Fruit fly (Drosophila melanogaster): ENCODE measurements around the gene CG14739.

Gene CG14739

DNA sequence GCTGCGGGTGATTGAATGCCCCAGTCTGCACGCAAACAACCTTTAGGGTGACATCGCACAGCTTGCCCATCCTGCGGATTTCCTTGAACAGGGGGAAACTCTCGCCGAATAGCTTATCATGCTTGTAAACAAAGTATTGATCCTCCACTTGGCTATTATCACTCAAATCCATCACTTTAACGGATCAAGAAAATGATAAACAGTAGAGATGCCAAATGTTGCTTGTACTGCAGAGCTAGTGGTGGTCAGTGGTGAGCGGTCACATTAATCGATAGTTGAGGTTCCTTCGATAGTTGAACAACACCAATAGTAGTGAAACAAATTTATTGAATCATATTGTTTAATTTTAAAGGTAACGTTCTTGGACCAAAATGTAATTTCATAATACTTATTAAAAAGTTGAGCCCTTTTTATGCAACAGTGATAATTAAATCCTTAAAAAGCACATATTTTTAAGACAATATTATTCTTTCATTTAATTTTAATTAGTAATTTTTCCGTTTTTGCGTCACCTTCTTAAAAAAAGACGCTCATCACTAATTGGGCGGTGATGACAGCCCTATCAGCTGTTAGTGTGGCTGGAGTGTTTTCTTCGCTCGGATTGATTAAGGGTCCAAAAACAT lies 38.7 kb downstream of the CG14739 start, which contains the start of the genes KLHL18 and GCC185 (continued):
- TF ChIP-seq CG16815 (GFP tag; optimal IDR thresholded peaks at IDR 0.05), result peak; percentile 80
- TF ChIP-seq CG3838 (GFP tag; optimal IDR thresholded peaks at IDR 0.05), result peak; percentile 6
- TF ChIP-seq CG2875 (GFP tag; optimal IDR thresholded peaks at IDR 0.05), result no peak
- peak; percentile 49; the same call in 1 of the 3 replicates for TF ChIP-seq CG11560 (tag; IDR thresholded peaks at IDR 0.05)
- peak; percentile 58 for TF ChIP-seq chn (GFP tag; optimal IDR thresholded peaks at IDR 0.05)
- TF ChIP-seq CG10565 (GFP tag; optimal IDR thresholded peaks at IDR 0.05), result no peak
- peak; percentile 74 for TF ChIP-seq CG33557 (GFP tag; optimal IDR thresholded peaks at IDR 0.05)
- peak; percentile 59 for TF ChIP-seq Usf (GFP tag; optimal IDR thresholded peaks at IDR 0.05)
- peak; percentile 78 for TF ChIP-seq sisA (GFP tag; IDR thresholded peaks at IDR 0.05)
- peak; percentile 38; the same call in 1 of the 2 replicates for TF ChIP-seq Oaz (GFP tag; IDR thresholded peaks at IDR 0.05)
- TF ChIP-seq luna (GFP tag; optimal IDR thresholded peaks at IDR 0.05), result no peak
- peak; percentile 56 for TF ChIP-seq CG2129 (GFP tag; IDR thresholded peaks at IDR 0.05; ENCODE audit: partially characterized antibody)
- TF ChIP-seq zf30C (GFP tag; optimal IDR thresholded peaks at IDR 0.05), result no peak
- TF ChIP-seq twi (tag; optimal IDR thresholded peaks at IDR 0.05), result peak; percentile 69
- no peak for TF ChIP-seq ftz-f1 (GFP tag; optimal IDR thresholded peaks at IDR 0.05)
- TF ChIP-seq jumu (GFP tag; optimal IDR thresholded peaks at IDR 0.05), result peak; percentile 66
- no peak for TF ChIP-seq oc (tag; optimal IDR thresholded peaks at IDR 0.05)
- TF ChIP-seq bbx (GFP tag; IDR thresholded peaks at IDR 0.05; ENCODE audit: partially characterized antibody), result peak; percentile 62
- TF ChIP-seq slou (GFP tag; optimal IDR thresholded peaks at IDR 0.05), result peak; percentile 65
- no peak for TF ChIP-seq Trl (optimal IDR thresholded peaks at IDR 0.05)
- peak; percentile 39 for TF ChIP-seq Trl (GFP tag; optimal IDR thresholded peaks at IDR 0.05)
- TF ChIP-seq pzg (GFP tag; optimal IDR thresholded peaks at IDR 0.05), result peak; percentile 42
- peak; percentile 69 for TF ChIP-seq CG2116 (GFP tag; optimal IDR thresholded peaks at IDR 0.05)
- TF ChIP-seq tin (GFP tag; optimal IDR thresholded peaks at IDR 0.05), result peak; percentile 83
- TF ChIP-seq wdn (GFP tag; IDR thresholded peaks at IDR 0.05), result peak; percentile 48; the same call in 1 of the 2 replicates
- peak; percentile 85 for TF ChIP-seq Xbp1 (GFP tag; optimal IDR thresholded peaks at IDR 0.05)
- TF ChIP-seq CG14441 (GFP tag; IDR thresholded peaks at IDR 0.05), result peak; percentile 69
- peak; percentile 74 for TF ChIP-seq CG3995 (GFP tag; optimal IDR thresholded peaks at IDR 0.05)
- TF ChIP-seq CG16813 (GFP tag; IDR thresholded peaks at IDR 0.05; ENCODE audit: partially characterized antibody), result peak; percentile 89
- peak; percentile 93 for TF ChIP-seq knrl (GFP tag; IDR thresholded peaks at IDR 0.05; ENCODE audit: partially characterized antibody)
- TF ChIP-seq wor (GFP tag; IDR thresholded peaks at IDR 0.05), result no peak
- no peak for TF ChIP-seq wek (GFP tag; optimal IDR thresholded peaks at IDR 0.05)
- 0 out of 3 replicates have a peak, but pooled peaks have one; percentile 14 for TF ChIP-seq ase (GFP tag; IDR thresholded peaks at IDR 0.05)
- peak; percentile 62 for TF ChIP-seq Sox102F (GFP tag; optimal IDR thresholded peaks at IDR 0.05)
- no peak for TF ChIP-seq gsb (GFP tag; IDR thresholded peaks at IDR 0.05)
- no peak for TF ChIP-seq CG3163 (GFP tag; optimal IDR thresholded peaks at IDR 0.05)
- TF ChIP-seq PHDP (tag; optimal IDR thresholded peaks at IDR 0.05), result no peak
- peak; percentile 59 for TF ChIP-seq Fer3 (tag; optimal IDR thresholded peaks at IDR 0.05)
- peak; percentile 68; the same call in 2 of the 3 replicates for TF ChIP-seq Doc3 (GFP tag; IDR thresholded peaks at IDR 0.05; ENCODE audit: partially characterized antibody)
- peak; percentile 78 for TF ChIP-seq zen (tag; optimal IDR thresholded peaks at IDR 0.05)
- peak; percentile 76 for TF ChIP-seq CG12104 (GFP tag; optimal IDR thresholded peaks at IDR 0.05)
- TF ChIP-seq CG2120 (GFP tag; optimal IDR thresholded peaks at IDR 0.05), result peak; percentile 87
- peak; percentile 72 for TF ChIP-seq Bgb (GFP tag; IDR thresholded peaks at IDR 0.05; ENCODE audit: partially characterized antibody)
- no peak for TF ChIP-seq MTF-1 (GFP tag; optimal IDR thresholded peaks at IDR 0.05; ENCODE audit: borderline replicate concordance)
- no peak for TF ChIP-seq CG6175 (GFP tag; IDR thresholded peaks at IDR 0.05)
- peak; percentile 92 for TF ChIP-seq Abd-B (GFP tag; optimal IDR thresholded peaks at IDR 0.05)
- no peak; the same call in 1 of the 2 replicates for TF ChIP-seq tna (GFP tag; IDR thresholded peaks at IDR 0.05; ENCODE audit: partially characterized antibody)
- TF ChIP-seq psq (GFP tag; optimal IDR thresholded peaks at IDR 0.05), result peak; percentile 49
- TF ChIP-seq CG42726 (GFP tag; IDR thresholded peaks at IDR 0.05; ENCODE audit: partially characterized antibody), result 0 out of 2 replicates have a peak, but pooled peaks have one; percentile 37
